Fruit fly (Drosophila melanogaster) Kc167 (cell line): ENCODE measurements around the gene msk.

Experiments used
- h ChIP-seq: fragments of >200 bp; optimal IDR thresholded peaks from 3 replicates; lab custom pipeline; 2018; ENCODE audit warnings: missing external identifiers
- psq ChIP-seq: fragments of >200 bp; optimal IDR thresholded peaks from 2 replicates; lab custom pipeline; 2017; ENCODE audit warnings: missing external identifiers

DNA sequence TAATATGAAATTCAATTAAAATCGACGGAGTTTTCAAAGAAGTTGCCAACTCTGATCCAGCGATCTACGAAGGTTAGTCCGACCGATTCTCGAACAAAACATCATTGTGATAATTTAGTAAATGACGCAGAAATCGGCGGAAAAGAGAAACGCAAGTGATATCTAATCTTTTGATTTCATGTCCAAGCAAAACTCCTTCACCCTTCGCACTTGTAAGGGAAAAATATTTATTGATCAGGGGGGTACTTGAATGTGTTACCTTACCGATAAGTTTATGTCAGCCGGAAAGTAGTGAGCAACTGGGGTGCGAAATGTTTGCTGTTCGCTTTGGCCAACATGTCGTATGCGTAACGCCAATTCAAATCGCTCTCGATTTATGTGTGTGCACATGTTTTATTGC, 18.9 kb upstream of the msk start:
- TF ChIP-seq h (lab: Kevin White, UChicago), result no peak
- no peak for TF ChIP-seq psq (lab: Kevin White, UChicago)
